Worm (Caenorhabditis elegans) whole organism, L3 larva: Measurements from ENCODE around the gene cld-1.

Experiments
- ZK546.5 ChIP-seq: sonication (generic microtip); optimal IDR thresholded peaks from 2 replicates; lab custom pipeline; 2017; ENCODE audit warnings: missing biosample characterization, missing genetic modification characterization
- ama-1 ChIP-seq: fragments of 150-350 bp; optimal IDR thresholded peaks from 2 replicates; lab custom pipeline; 2018
- nhr-11 ChIP-seq: fragments of 150-350 bp; optimal IDR thresholded peaks from 2 replicates; lab custom pipeline; 2014; ENCODE audit warnings: missing biosample characterization, missing genetic modification characterization
- nhr-12 ChIP-seq: fragments of 150-350 bp; optimal IDR thresholded peaks from 2 replicates; lab custom pipeline; 2014; ENCODE audit warnings: missing biosample characterization, missing genetic modification characterization
- nhr-237 ChIP-seq: fragments of 150-350 bp; optimal IDR thresholded peaks from 2 replicates; lab custom pipeline; 2014; ENCODE audit warnings: missing biosample characterization, missing genetic modification characterization
- nhr-25 ChIP-seq: sonication (generic microtip); optimal IDR thresholded peaks from 2 replicates; lab custom pipeline; 2017; ENCODE audit warnings: missing biosample characterization, missing genetic modification characterization
- nhr-28 ChIP-seq: fragments of 150-350 bp; optimal IDR thresholded peaks from 2 replicates; lab custom pipeline; 2014; ENCODE audit warnings: missing biosample characterization, missing genetic modification characterization
- nhr-76 ChIP-seq: fragments of 150-350 bp; sonication (generic microtip); optimal IDR thresholded peaks from 5 replicates; lab custom pipeline; 2014; ENCODE audit warnings: missing biosample characterization, missing genetic modification characterization
- skn-1 ChIP-seq: fragments of 150-350 bp; optimal IDR thresholded peaks from 2 replicates; lab custom pipeline; 2014; ENCODE audit warnings: missing biosample characterization, missing genetic modification characterization
- unc-39 ChIP-seq: sonication (generic microtip); optimal IDR thresholded peaks from 4 replicates; lab custom pipeline; 2017; ENCODE audit warnings: missing biosample characterization, missing genetic modification characterization

- TF ChIP-seq unc-39, result no peak
- no peak for TF ChIP-seq ama-1 (lab: Kevin White, UChicago)
- no peak for TF ChIP-seq nhr-237 (tag; lab: Kevin White, UChicago)
- TF ChIP-seq nhr-25, result no peak
- no peak for TF ChIP-seq nhr-28 (tag; lab: Kevin White, UChicago)
- no peak for TF ChIP-seq nhr-76 (tag; lab: Kevin White, UChicago)
- no peak for TF ChIP-seq nhr-12 (tag; lab: Kevin White, UChicago)
- no peak for TF ChIP-seq ZK546.5 (tag; lab: Kevin White, UChicago)
- TF ChIP-seq skn-1 (tag; lab: Kevin White, UChicago), result no peak
- no peak for TF ChIP-seq nhr-11
These were observed 41.6 kb upstream of the cld-1 start for ce11 chrIV:12977650-12978049.
